Fruit fly (Drosophila melanogaster): ENCODE data around the gene IRSp53.

IRSp53 gene

dm6 chr3L:11198375-11198774 lies 62.5 kb downstream of the IRSp53 start:
- no peak for TF ChIP-seq br (GFP tag; optimal IDR thresholded peaks at IDR 0.05)
- TF ChIP-seq pan (optimal IDR thresholded peaks at IDR 0.05): no peak
- no peak for TF ChIP-seq tai (GFP tag; optimal IDR thresholded peaks at IDR 0.05)
- no peak for TF ChIP-seq CrebA (GFP tag; optimal IDR thresholded peaks at IDR 0.05; ENCODE audit: borderline replicate concordance)
- TF ChIP-seq Rel (GFP tag; optimal IDR thresholded peaks at IDR 0.05): no peak
- TF ChIP-seq Rel (tag; optimal IDR thresholded peaks at IDR 0.05): no peak
- no peak for TF ChIP-seq CG32264 (GFP tag; optimal IDR thresholded peaks at IDR 0.05)
- no peak for TF ChIP-seq HLH106 (tag; optimal IDR thresholded peaks at IDR 0.05)
- no peak for TF ChIP-seq Jra (GFP tag; optimal IDR thresholded peaks at IDR 0.05)
- no peak for TF ChIP-seq GATAd (GFP tag; optimal IDR thresholded peaks at IDR 0.05)
- TF ChIP-seq lola (GFP tag; optimal IDR thresholded peaks at IDR 0.05): no peak
- TF ChIP-seq Dif (GFP tag; optimal IDR thresholded peaks at IDR 0.05; ENCODE audit: partially characterized antibody): no peak
- TF ChIP-seq Vsx2 (GFP tag; optimal IDR thresholded peaks at IDR 0.05; ENCODE audit: partially characterized antibody): no peak
- TF ChIP-seq usp (GFP tag; optimal IDR thresholded peaks at IDR 0.05): no peak
- no peak for TF ChIP-seq psq (GFP tag; optimal IDR thresholded peaks at IDR 0.05)
- TF ChIP-seq OdsH (GFP tag; optimal IDR thresholded peaks at IDR 0.05): no peak
- no peak for TF ChIP-seq N (GFP tag; optimal IDR thresholded peaks at IDR 0.05)
- no peak for TF ChIP-seq Abd-B (GFP tag; optimal IDR thresholded peaks at IDR 0.05)
- TF ChIP-seq sv (GFP tag; optimal IDR thresholded peaks at IDR 0.05): no peak
- no peak for TF ChIP-seq dl (GFP tag; optimal IDR thresholded peaks at IDR 0.05; ENCODE audit: insufficient read depth in 1 of 2, partially characterized antibody in 2 of 2)

- TF ChIP-seq jim (GFP tag; optimal IDR thresholded peaks at IDR 0.05) (no peak), dmrt93B (GFP tag; optimal IDR thresholded peaks at IDR 0.05) (no peak), Hr83 (GFP tag; optimal IDR thresholded peaks at IDR 0.05; ENCODE audit: poor library complexity, severe bottlenecking) (no peak), ey (GFP tag; optimal IDR thresholded peaks at IDR 0.05) (no peak), tai (GFP tag; optimal IDR thresholded peaks at IDR 0.05) (no peak), GATAd (GFP tag; optimal IDR thresholded peaks at IDR 0.05) (no peak), HLH106 (tag; optimal IDR thresholded peaks at IDR 0.05) (no peak), Hnf4 (GFP tag; optimal IDR thresholded peaks at IDR 0.05) (no peak), br (GFP tag; optimal IDR thresholded peaks at IDR 0.05) (no peak), CG32264 (GFP tag; optimal IDR thresholded peaks at IDR 0.05) (no peak), fru (GFP tag; optimal IDR thresholded peaks at IDR 0.05) (no peak), Hr78 (GFP tag; optimal IDR thresholded peaks at IDR 0.05) (no peak), CrebA (GFP tag; optimal IDR thresholded peaks at IDR 0.05; ENCODE audit: borderline replicate concordance) (no peak), Myc (optimal IDR thresholded peaks at IDR 0.05) (no peak), N (GFP tag; optimal IDR thresholded peaks at IDR 0.05) (no peak), Vsx2 (GFP tag; optimal IDR thresholded peaks at IDR 0.05; ENCODE audit: partially characterized antibody) (no peak), Dfd (GFP tag; optimal IDR thresholded peaks at IDR 0.05) (no peak), usp (GFP tag; optimal IDR thresholded peaks at IDR 0.05) (no peak)
Observed at dm6 chr3L:11199320-11199719, 63.5 kb downstream of the IRSp53 start, which contains the start of gene CG7607. TSS of gene CG7607 (plus strand) at chr3L:11199620.

dm6 chr3L:11201051-11201450 lies 65.2 kb downstream of the IRSp53 start, which contains the start of gene nkt:
TSS of gene nkt (plus strand) at chr3L:11201351.
- no peak for TF ChIP-seq Dif (GFP tag; optimal IDR thresholded peaks at IDR 0.05; ENCODE audit: partially characterized antibody)
- no peak for TF ChIP-seq Abd-B (GFP tag; optimal IDR thresholded peaks at IDR 0.05)
- no peak for TF ChIP-seq Hr78 (GFP tag; optimal IDR thresholded peaks at IDR 0.05)
- no peak for TF ChIP-seq rgr (GFP tag; optimal IDR thresholded peaks at IDR 0.05)
- TF ChIP-seq N (GFP tag; optimal IDR thresholded peaks at IDR 0.05): no peak
- TF ChIP-seq dl (GFP tag; optimal IDR thresholded peaks at IDR 0.05; ENCODE audit: insufficient read depth in 1 of 2, partially characterized antibody in 2 of 2): no peak
- TF ChIP-seq dsf (GFP tag; optimal IDR thresholded peaks at IDR 0.05; ENCODE audit: borderline replicate concordance): no peak
- no peak for TF ChIP-seq fru (GFP tag; optimal IDR thresholded peaks at IDR 0.05)
- no peak for TF ChIP-seq Vsx2 (GFP tag; optimal IDR thresholded peaks at IDR 0.05; ENCODE audit: partially characterized antibody)
- no peak for TF ChIP-seq sv (GFP tag; optimal IDR thresholded peaks at IDR 0.05)
- no peak for TF ChIP-seq usp (GFP tag; optimal IDR thresholded peaks at IDR 0.05)

dm6 chr3L:11203820-11204449 lies 68.1 kb downstream of the IRSp53 start:
- TF ChIP-seq dmrt93B (GFP tag; optimal IDR thresholded peaks at IDR 0.05) (no peak), Myc (optimal IDR thresholded peaks at IDR 0.05) (no peak), lola (GFP tag; optimal IDR thresholded peaks at IDR 0.05) (no peak), OdsH (GFP tag; optimal IDR thresholded peaks at IDR 0.05) (no peak), rgr (GFP tag; optimal IDR thresholded peaks at IDR 0.05) (no peak), CrebA (GFP tag; optimal IDR thresholded peaks at IDR 0.05; ENCODE audit: borderline replicate concordance) (no peak), h (GFP tag; optimal IDR thresholded peaks at IDR 0.05) (no peak), sv (GFP tag; optimal IDR thresholded peaks at IDR 0.05) (no peak), CG9705 (GFP tag; optimal IDR thresholded peaks at IDR 0.05) (no peak), foxo (GFP tag; optimal IDR thresholded peaks at IDR 0.05) (no peak), Vsx2 (GFP tag; optimal IDR thresholded peaks at IDR 0.05; ENCODE audit: partially characterized antibody) (no peak), psq (GFP tag; optimal IDR thresholded peaks at IDR 0.05) (no peak), Hr83 (GFP tag; optimal IDR thresholded peaks at IDR 0.05; ENCODE audit: poor library complexity, severe bottlenecking) (no peak), Rel (GFP tag; optimal IDR thresholded peaks at IDR 0.05) (no peak), Rel (tag; optimal IDR thresholded peaks at IDR 0.05) (no peak), tai (GFP tag; optimal IDR thresholded peaks at IDR 0.05) (no peak), Mio (GFP tag; optimal IDR thresholded peaks at IDR 0.05) (no peak), pan (optimal IDR thresholded peaks at IDR 0.05) (no peak), CG32264 (GFP tag; optimal IDR thresholded peaks at IDR 0.05) (no peak), fru (GFP tag; optimal IDR thresholded peaks at IDR 0.05) (no peak), N (GFP tag; optimal IDR thresholded peaks at IDR 0.05) (no peak)

Data from whole organism, wandering third instar larva.